Worm (Caenorhabditis elegans) whole organism, late embryonic: Measurements from ENCODE around the gene W08A12.2.

ENCODE experiments used
- C38D4.7 ChIP-seq: fragments of 200-800 bp; sonication (Bioruptor generic); optimal IDR thresholded peaks from 2 replicates; lab custom pipeline; 2018; ENCODE audit warnings: mild to moderate bottlenecking, missing genetic modification characterization, moderate library complexity, missing compliant biosample characterization
- F13H6.1 ChIP-seq: sonication (generic microtip); optimal IDR thresholded peaks from 2 replicates; lab custom pipeline; 2016; ENCODE audit warnings: missing genetic modification characterization, missing compliant biosample characterization
- K02D7.2 ChIP-seq: sonication (generic microtip); optimal IDR thresholded peaks from 2 replicates; lab custom pipeline; 2017; ENCODE audit warnings: mild to moderate bottlenecking, missing genetic modification characterization, missing compliant biosample characterization
- K09A11.1 ChIP-seq: sonication (generic microtip); optimal IDR thresholded peaks from 2 replicates; lab custom pipeline; 2017; ENCODE audit warnings: antibody characterized with exemption, mild to moderate bottlenecking, missing genetic modification characterization, missing compliant biosample characterization; ENCODE audit not compliant: insufficient read depth
- T23F11.4 ChIP-seq: fragments of 200-800 bp; sonication (Bioruptor generic); optimal IDR thresholded peaks from 2 replicates; lab custom pipeline; 2018; ENCODE audit warnings: mild to moderate bottlenecking, missing genetic modification characterization, missing compliant biosample characterization
- Y22D7AL.16 ChIP-seq: sonication (generic microtip); optimal IDR thresholded peaks from 2 replicates; lab custom pipeline; 2016; ENCODE audit warnings: missing genetic modification characterization, missing compliant biosample characterization
- ahr-1 ChIP-seq: sonication (generic microtip); optimal IDR thresholded peaks from 2 replicates; lab custom pipeline; 2016; ENCODE audit warnings: missing genetic modification characterization, missing compliant biosample characterization
- ama-1 ChIP-seq: fragments of 150-350 bp; optimal IDR thresholded peaks from 2 replicates; lab custom pipeline; 2014
- ceh-14 ChIP-seq: sonication (generic microtip); optimal IDR thresholded peaks from 2 replicates; lab custom pipeline; 2016; ENCODE audit warnings: missing genotype, missing genetic modification characterization, missing compliant biosample characterization
- ceh-18 ChIP-seq: sonication (generic microtip); optimal IDR thresholded peaks from 2 replicates; lab custom pipeline; 2016; ENCODE audit warnings: missing genetic modification characterization, missing compliant biosample characterization
- ceh-22 ChIP-seq: sonication (generic microtip); optimal IDR thresholded peaks from 2 replicates; lab custom pipeline; 2017; ENCODE audit warnings: missing biosample characterization, missing genetic modification characterization
- ceh-24 ChIP-seq: sonication (generic microtip); optimal IDR thresholded peaks from 2 replicates; lab custom pipeline; 2016; ENCODE audit warnings: mild to moderate bottlenecking, missing genetic modification characterization, missing compliant biosample characterization
- ceh-30 ChIP-seq: fragments of 150-350 bp; optimal IDR thresholded peaks from 2 replicates; lab custom pipeline; 2014; ENCODE audit warnings: missing biosample characterization, missing genetic modification characterization
- ceh-31 ChIP-seq: sonication (generic microtip); optimal IDR thresholded peaks from 2 replicates; lab custom pipeline; 2016; ENCODE audit warnings: missing genetic modification characterization, missing compliant biosample characterization
- ceh-34 ChIP-seq: sonication (generic microtip); optimal IDR thresholded peaks from 2 replicates; lab custom pipeline; 2016; ENCODE audit warnings: mild to moderate bottlenecking, missing genetic modification characterization, missing compliant biosample characterization
- ceh-45 ChIP-seq: fragments of 200-800 bp; sonication (Bioruptor generic); IDR thresholded peaks from 2 replicates; pipeline ENCODE4 v1.3.6; 2022; ENCODE audit warnings: missing genetic modification reagents, missing genetic modification characterization, missing compliant biosample characterization
- che-1 ChIP-seq: sonication (generic microtip); optimal IDR thresholded peaks from 2 replicates; lab custom pipeline; 2016; ENCODE audit warnings: mild to moderate bottlenecking, missing genetic modification characterization, missing compliant biosample characterization
- dmd-4 ChIP-seq: sonication (generic microtip); optimal IDR thresholded peaks from 2 replicates; lab custom pipeline; 2016; ENCODE audit warnings: borderline replicate concordance, missing genetic modification characterization, missing compliant biosample characterization
- dve-1 ChIP-seq: sonication (generic microtip); optimal IDR thresholded peaks from 2 replicates; lab custom pipeline; 2017; ENCODE audit warnings: antibody characterized with exemption, mild to moderate bottlenecking, missing genetic modification characterization, missing compliant biosample characterization
- elt-2 ChIP-seq: sonication (generic microtip); optimal IDR thresholded peaks from 2 replicates; lab custom pipeline; 2016; ENCODE audit warnings: missing genetic modification reagents, missing genetic modification characterization, missing compliant biosample characterization
- eyg-1 ChIP-seq: sonication (generic microtip); optimal IDR thresholded peaks from 2 replicates; lab custom pipeline; 2016; ENCODE audit warnings: missing genotype, missing genetic modification characterization, missing compliant biosample characterization
- hlh-30 ChIP-seq: sonication (generic microtip); optimal IDR thresholded peaks from 2 replicates; lab custom pipeline; 2017; ENCODE audit warnings: antibody characterized with exemption, missing genetic modification characterization, missing compliant biosample characterization; ENCODE audit not compliant: insufficient read depth
- hlh-6 ChIP-seq: sonication (generic microtip); optimal IDR thresholded peaks from 2 replicates; lab custom pipeline; 2016; ENCODE audit warnings: missing genotype, missing genetic modification characterization, missing compliant biosample characterization
- lim-6 ChIP-seq: sonication (generic microtip); optimal IDR thresholded peaks from 2 replicates; lab custom pipeline; 2016; ENCODE audit warnings: missing genetic modification characterization, missing compliant biosample characterization
- lin-11 ChIP-seq: fragments of 200-800 bp; sonication (Bioruptor generic); optimal IDR thresholded peaks from 2 replicates; lab custom pipeline; 2018; ENCODE audit warnings: mild to moderate bottlenecking, missing genetic modification characterization, missing compliant biosample characterization
- madf-2 ChIP-seq: sonication (generic microtip); optimal IDR thresholded peaks from 2 replicates; lab custom pipeline; 2017; ENCODE audit warnings: missing genetic modification characterization, missing compliant biosample characterization
- mec-3 ChIP-seq: sonication (generic microtip); optimal IDR thresholded peaks from 2 replicates; lab custom pipeline; 2016; ENCODE audit warnings: borderline replicate concordance, missing genetic modification characterization, missing compliant biosample characterization
- nfya-1 ChIP-seq: sonication (generic microtip); optimal IDR thresholded peaks from 2 replicates; lab custom pipeline; 2017; ENCODE audit warnings: missing genetic modification characterization, mild to moderate bottlenecking, missing compliant biosample characterization, antibody characterized with exemption, moderate library complexity
- nhr-11 ChIP-seq: fragments of 150-350 bp; optimal IDR thresholded peaks from 2 replicates; lab custom pipeline; 2014; ENCODE audit warnings: missing biosample characterization, missing genetic modification characterization
- npax-4 ChIP-seq: sonication (generic microtip); optimal IDR thresholded peaks from 2 replicates; lab custom pipeline; 2016; ENCODE audit warnings: missing genetic modification characterization, missing compliant biosample characterization
- odd-2 ChIP-seq: sonication (generic microtip); optimal IDR thresholded peaks from 2 replicates; lab custom pipeline; 2017; ENCODE audit warnings: antibody characterized with exemption, mild to moderate bottlenecking, missing genetic modification characterization, missing compliant biosample characterization
- pax-1 ChIP-seq: fragments of 150-350 bp; optimal IDR thresholded peaks from 2 replicates; lab custom pipeline; 2014; ENCODE audit warnings: missing biosample characterization, missing genetic modification characterization
- pqm-1 ChIP-seq: sonication (generic microtip); optimal IDR thresholded peaks from 2 replicates; lab custom pipeline; 2016; ENCODE audit warnings: missing genetic modification characterization, missing compliant biosample characterization
- pros-1 ChIP-seq: fragments of 150-350 bp; optimal IDR thresholded peaks from 2 replicates; lab custom pipeline; 2014; ENCODE audit warnings: missing biosample characterization, missing genetic modification reagents, missing genetic modification characterization
- sox-2 ChIP-seq: fragments of 200-800 bp; sonication (Bioruptor generic); IDR thresholded peaks from 2 replicates; pipeline ENCODE4 v1.3.6; 2022; ENCODE audit warnings: missing genetic modification reagents, missing genetic modification characterization, missing compliant biosample characterization
- sox-4 ChIP-seq: sonication (generic microtip); optimal IDR thresholded peaks from 2 replicates; lab custom pipeline; 2017; ENCODE audit warnings: mild to moderate bottlenecking, missing genetic modification characterization, inconsistent platforms, missing compliant biosample characterization
- syd-9 ChIP-seq: sonication (generic microtip); optimal IDR thresholded peaks from 2 replicates; lab custom pipeline; 2016; ENCODE audit warnings: mild to moderate bottlenecking, missing genetic modification characterization, moderate library complexity, missing compliant biosample characterization
- tbx-7 ChIP-seq: sonication (generic microtip); optimal IDR thresholded peaks from 2 replicates; lab custom pipeline; 2016; ENCODE audit warnings: missing genotype, missing genetic modification characterization, missing compliant biosample characterization
- unc-3 ChIP-seq, 2 experiments: fragments of 200-800 bp in 1 of 2; sonication (Bioruptor generic) in 1 of 2; sonication (generic microtip) in 1 of 2; conservative IDR thresholded peaks in 1 of 2; optimal IDR thresholded peaks in 1 of 2; 2 replicates each; pipeline versions ENCODE4 v1.3.6 to Lab custom; 2016 to 2022; ENCODE audit warnings: missing compliant biosample characterization in 2 of 2, missing genetic modification characterization in 2 of 2, missing genetic modification reagents in 1 of 2
- unc-42 ChIP-seq: sonication (generic microtip); optimal IDR thresholded peaks from 2 replicates; lab custom pipeline; 2016; ENCODE audit warnings: missing genotype, missing genetic modification characterization, missing compliant biosample characterization
- unc-55 ChIP-seq: sonication (generic microtip); optimal IDR thresholded peaks from 2 replicates; lab custom pipeline; 2017; ENCODE audit warnings: missing biosample characterization, missing genetic modification reagents, missing genetic modification characterization
- unc-86 ChIP-seq: sonication (generic microtip); optimal IDR thresholded peaks from 2 replicates; lab custom pipeline; 2016; ENCODE audit warnings: missing genetic modification characterization, missing compliant biosample characterization

The W08A12.2 gene

DNA sequence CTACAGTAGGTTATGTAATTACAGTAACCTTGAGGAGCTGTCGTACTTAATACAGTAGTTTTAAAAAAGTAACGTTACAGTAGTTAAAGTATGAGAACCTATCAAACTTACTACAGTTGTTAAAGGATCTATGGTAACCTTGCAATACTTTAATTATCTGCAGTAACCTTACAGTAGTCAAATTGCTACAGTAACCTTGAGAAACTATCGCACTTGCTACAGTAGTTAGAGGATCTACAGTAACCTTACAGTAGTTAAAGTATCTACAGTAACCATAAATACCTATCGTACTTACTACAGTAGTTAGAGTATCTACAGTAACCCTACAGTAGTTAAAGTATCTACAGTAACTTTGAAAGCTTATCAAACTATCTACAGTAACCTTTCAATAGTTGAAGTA is 25.9 kb upstream of the W08A12.2 start:
- no peak for TF ChIP-seq ceh-45 (GFP tag; lab: Robert Waterston, UW)
- no peak for TF ChIP-seq syd-9
- TF ChIP-seq sox-2 (GFP tag; lab: Robert Waterston, UW), result no peak
- TF ChIP-seq ceh-22 (tag; lab: Kevin White, UChicago), result no peak
- TF ChIP-seq lim-6 (tag; lab: Kevin White, UChicago), result no peak
- no peak for TF ChIP-seq unc-86 (tag; lab: Kevin White, UChicago)
- no peak for TF ChIP-seq pqm-1
- TF ChIP-seq ceh-30 (tag; lab: Kevin White, UChicago), result no peak
- no peak for TF ChIP-seq sox-4 (tag; lab: Kevin White, UChicago)
- TF ChIP-seq ceh-31 (tag; lab: Kevin White, UChicago), result no peak
- no peak for TF ChIP-seq hlh-6
- TF ChIP-seq tbx-7 (tag; lab: Kevin White, UChicago), result no peak
- no peak for TF ChIP-seq F13H6.1 (tag; lab: Kevin White, UChicago)
- TF ChIP-seq npax-4 (tag; lab: Kevin White, UChicago), result no peak
- TF ChIP-seq dmd-4, result no peak
- TF ChIP-seq Y22D7AL.16 (tag; lab: Kevin White, UChicago), result no peak

DNA sequence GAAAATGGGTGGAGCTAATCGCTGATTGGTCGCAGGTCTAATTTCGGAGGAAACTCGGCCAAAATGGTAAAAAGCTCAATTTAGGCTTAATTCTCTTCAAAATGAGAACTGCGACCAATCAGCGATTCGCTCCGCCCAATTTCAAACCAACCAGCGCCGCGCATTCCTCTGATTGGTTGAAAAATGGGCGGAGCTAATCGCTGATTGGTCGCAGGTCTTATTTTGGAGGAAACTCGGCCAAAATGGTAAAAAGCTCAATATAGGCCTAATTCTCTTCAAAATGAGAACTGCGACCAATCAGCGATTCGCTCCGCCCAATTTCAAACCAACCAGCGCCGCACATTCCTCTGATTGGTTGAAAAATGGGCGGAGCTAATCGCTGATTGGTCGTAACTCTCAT is 21.9 kb upstream of the W08A12.2 start:
- peak; percentile 87 for TF ChIP-seq nfya-1 (tag; lab: Kevin White, UChicago)

DNA sequence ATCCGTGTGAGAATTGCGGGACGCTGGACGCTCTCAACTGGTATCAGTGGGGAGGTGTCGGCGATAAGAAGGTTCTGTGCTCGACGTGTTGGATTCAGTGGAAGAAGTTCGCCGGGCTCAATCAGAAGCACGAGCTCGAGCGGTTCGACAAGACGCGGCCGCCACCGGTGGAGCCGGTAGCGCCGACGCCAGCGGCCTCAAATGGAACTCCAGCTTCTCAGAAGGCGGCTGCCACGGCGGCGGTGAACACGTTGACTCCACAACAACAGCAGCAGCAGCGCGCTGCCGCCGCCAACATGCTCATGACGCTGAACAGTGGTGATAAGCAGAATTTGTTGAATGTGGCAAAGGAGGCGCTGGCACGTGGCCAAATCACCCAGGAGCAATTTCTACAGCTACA is 21.2 kb upstream of the W08A12.2 start:
- TF ChIP-seq pax-1 (tag; lab: Kevin White, UChicago), result no peak
- no peak for TF ChIP-seq odd-2 (tag; lab: Kevin White, UChicago)
- TF ChIP-seq elt-2 (tag; lab: Kevin White, UChicago), result no peak

DNA sequence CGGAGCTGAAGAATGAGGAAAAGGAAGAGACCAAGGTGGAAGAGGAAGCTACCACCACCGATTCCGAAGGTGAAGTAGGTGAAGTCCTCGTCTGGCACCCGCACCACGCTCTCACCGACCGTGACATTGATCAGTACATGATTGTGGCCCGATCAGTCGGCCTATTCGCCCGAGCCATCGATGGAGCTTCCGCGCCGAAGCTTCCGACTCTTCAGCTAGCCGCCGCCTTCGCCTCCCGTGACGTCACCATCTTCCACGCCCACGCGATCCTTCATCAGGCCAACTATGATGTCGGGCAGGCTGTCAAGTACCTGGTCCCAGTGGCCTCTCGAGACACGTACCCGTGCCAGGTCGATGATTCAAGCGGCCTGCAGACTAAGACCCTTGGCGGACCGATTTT is 20.5 kb upstream of the W08A12.2 start:
- TF ChIP-seq unc-55 (GFP tag; lab: Kevin White, UChicago), result no peak
- no peak for TF ChIP-seq K09A11.1 (tag; lab: Kevin White, UChicago)
- no peak for TF ChIP-seq madf-2 (tag; lab: Kevin White, UChicago)
- no peak for TF ChIP-seq F13H6.1 (tag; lab: Kevin White, UChicago)
- TF ChIP-seq npax-4 (tag; lab: Kevin White, UChicago), result no peak
- no peak for TF ChIP-seq eyg-1 (tag; lab: Kevin White, UChicago)
- no peak for TF ChIP-seq ahr-1 (tag; lab: Kevin White, UChicago)

DNA sequence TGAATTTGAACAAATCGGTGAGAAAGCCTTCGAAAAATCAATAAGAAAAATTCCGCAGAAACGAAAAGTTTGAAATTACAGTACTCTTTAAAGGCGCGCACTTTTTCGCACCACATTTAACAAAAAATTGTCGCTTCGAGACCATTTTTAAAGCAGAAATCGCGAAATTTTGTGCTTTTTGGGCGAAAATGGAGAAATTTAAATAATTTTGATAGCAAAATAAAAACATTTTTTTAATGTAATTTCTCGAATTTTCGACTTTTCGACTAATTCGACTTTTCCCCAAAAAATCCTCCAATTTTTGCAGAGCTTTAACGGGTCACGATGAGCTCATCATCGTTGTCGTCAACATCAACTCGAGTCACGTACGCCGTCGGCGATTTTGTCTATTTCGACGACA is 19.0 kb upstream of the W08A12.2 start, which contains the start of gene lin-40:
lin-40 (plus strand) TSS at position 301 of the 400 bp plus-strand sequence.
- TF ChIP-seq dmd-4, result no peak

DNA sequence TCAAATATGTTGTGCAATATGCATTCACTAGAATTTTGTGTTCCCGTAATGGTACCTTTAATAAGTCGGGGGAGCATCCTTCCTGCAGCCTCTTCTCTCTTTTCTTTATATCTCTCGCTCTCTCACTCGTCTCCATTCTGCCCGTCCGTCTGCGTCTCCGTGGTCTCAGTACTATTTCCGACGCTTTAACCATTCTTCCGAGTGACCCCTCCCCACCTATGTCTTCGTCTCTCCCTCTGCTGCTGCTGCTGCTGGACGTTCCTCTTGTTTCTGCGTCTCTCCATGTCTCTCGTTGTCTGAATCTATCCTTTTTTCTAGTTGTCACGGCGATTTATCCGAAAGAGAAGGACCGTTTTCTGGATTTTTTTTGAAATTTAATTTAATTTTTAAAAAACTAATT is 18.2 kb upstream of the W08A12.2 start:
- TF ChIP-seq lin-11 (no peak), F13H6.1 (tag; lab: Kevin White, UChicago) (peak; percentile 82), ceh-18 (tag; lab: Kevin White, UChicago) (peak; percentile 24), ama-1 (lab: Kevin White, UChicago) (no peak), nfya-1 (tag; lab: Kevin White, UChicago) (peak; percentile 83), npax-4 (tag; lab: Kevin White, UChicago) (no peak), unc-55 (GFP tag; lab: Kevin White, UChicago) (peak; percentile 74), Y22D7AL.16 (tag; lab: Kevin White, UChicago) (no peak), tbx-7 (tag; lab: Kevin White, UChicago) (no peak), nhr-11 (tag; lab: Kevin White, UChicago) (no peak), unc-42 (tag; lab: Kevin White, UChicago) (peak; percentile 36), ceh-14 (tag; lab: Kevin White, UChicago) (peak; percentile 30), T23F11.4 (GFP tag; lab: Kevin White, UChicago) (no peak), mec-3 (tag; lab: Kevin White, UChicago) (no peak), pax-1 (tag; lab: Kevin White, UChicago) (no peak), unc-3 (GFP tag; conservative IDR thresholded peaks at IDR 0.05; lab: Robert Waterston, UW) (no peak), unc-3 (tag; optimal IDR thresholded peaks at IDR 0.05; lab: Kevin White, UChicago) (no peak), hlh-30 (peak; percentile 53), che-1 (tag; lab: Kevin White, UChicago) (no peak), pros-1 (tag; lab: Kevin White, UChicago) (peak; percentile 30), ceh-34 (tag; lab: Kevin White, UChicago) (peak; percentile 49), dve-1 (tag; lab: Kevin White, UChicago) (no peak), C38D4.7 (no peak), ceh-31 (tag; lab: Kevin White, UChicago) (peak; percentile 81), ceh-24 (tag; lab: Kevin White, UChicago) (no peak), K02D7.2 (no peak)
